Fruit fly (Drosophila melanogaster) whole organism, embryonic: ENCODE measurements around the gene trk.

ENCODE experiments used
- CG1024 ChIP-seq: fragments of 200-800 bp; sonication (Bioruptor generic); IDR thresholded peaks from 2 replicates; pipeline ENCODE4 v1.3.6; 2022; ENCODE audit warnings: missing biosample characterization, missing genetic modification characterization
- CG10462 ChIP-seq: fragments of 200-800 bp; sonication (Bioruptor generic); optimal IDR thresholded peaks from 2 replicates; lab custom pipeline; 2016; ENCODE audit warnings: missing biosample characterization, missing genetic modification characterization
- CG11695 ChIP-seq: fragments of 200-800 bp; sonication (Bioruptor generic); IDR thresholded peaks from 3 replicates; pipeline ENCODE4 v1.3.6; 2022; ENCODE audit warnings: missing biosample characterization, missing genetic modification characterization
- CG11696 ChIP-seq: fragments of 200-800 bp; sonication (Bioruptor generic); IDR thresholded peaks from 2 replicates; pipeline ENCODE4 v1.3.6; 2022; ENCODE audit warnings: missing biosample characterization, missing genetic modification characterization
- CG11723 ChIP-seq: fragments of 200-800 bp; sonication (Bioruptor generic); optimal IDR thresholded peaks from 2 replicates; lab custom pipeline; 2017; ENCODE audit warnings: missing biosample characterization, mild to moderate bottlenecking, missing genetic modification characterization
- CG12219 ChIP-seq: fragments of 200-800 bp; sonication (Bioruptor generic); optimal IDR thresholded peaks from 3 replicates; lab custom pipeline; 2018; ENCODE audit warnings: missing biosample characterization, mild to moderate bottlenecking, missing genetic modification characterization
- CG12299 ChIP-seq: fragments of 200-800 bp; sonication (Bioruptor generic); optimal IDR thresholded peaks from 2 replicates; lab custom pipeline; 2018; ENCODE audit warnings: missing biosample characterization, mild to moderate bottlenecking, missing genetic modification characterization
- CG12659 ChIP-seq: fragments of 200-800 bp; sonication (Bioruptor generic); optimal IDR thresholded peaks from 3 replicates; lab custom pipeline; 2017; ENCODE audit warnings: mild to moderate bottlenecking, missing biosample characterization, missing genetic modification reagents, missing genetic modification characterization
- CG13123 ChIP-seq: fragments of 200-800 bp; sonication (Bioruptor generic); optimal IDR thresholded peaks from 2 replicates; lab custom pipeline; 2016; ENCODE audit warnings: missing biosample characterization, missing genetic modification characterization
- CG13775 ChIP-seq: fragments of 200-800 bp; sonication (Bioruptor generic); optimal IDR thresholded peaks from 3 replicates; lab custom pipeline; 2017; ENCODE audit warnings: missing biosample characterization, mild to moderate bottlenecking, missing genetic modification characterization
- CG14014 ChIP-seq: fragments of 200-800 bp; sonication (Bioruptor generic); IDR thresholded peaks from 2 replicates; pipeline ENCODE4 v1.3.6; 2022; ENCODE audit warnings: missing biosample characterization, missing genetic modification characterization
- CG15514 ChIP-seq: fragments of 200-800 bp; sonication (Bioruptor generic); optimal IDR thresholded peaks from 3 replicates; lab custom pipeline; 2017; ENCODE audit warnings: missing biosample characterization, missing genetic modification characterization, mild to moderate bottlenecking, moderate library complexity, missing genetic modification reagents
- CG17829 ChIP-seq: fragments of 200-800 bp; optimal IDR thresholded peaks from 2 replicates; lab custom pipeline; 2019; ENCODE audit warnings: missing biosample characterization, mild to moderate bottlenecking, missing genetic modification characterization, moderate library complexity
- CG2202 ChIP-seq: fragments of 200-800 bp; sonication (Bioruptor generic); optimal IDR thresholded peaks from 2 replicates; lab custom pipeline; 2018; ENCODE audit warnings: missing biosample characterization, mild to moderate bottlenecking, missing genetic modification characterization
- CG30020 ChIP-seq: fragments of 200-800 bp; optimal IDR thresholded peaks from 2 replicates; lab custom pipeline; 2019; ENCODE audit warnings: missing biosample characterization, mild to moderate bottlenecking, missing genetic modification characterization, moderate library complexity
- CG32532 ChIP-seq: fragments of 200-800 bp; sonication (Bioruptor generic); IDR thresholded peaks from 2 replicates; pipeline ENCODE4 v1.3.6; 2022; ENCODE audit warnings: missing biosample characterization, missing genetic modification characterization
- CG4360 ChIP-seq: fragments of 200-800 bp; sonication (Bioruptor generic); IDR thresholded peaks from 2 replicates; pipeline ENCODE4 v1.3.6; 2022; ENCODE audit warnings: missing biosample characterization, missing genetic modification characterization
- CG4854 ChIP-seq: fragments of 200-800 bp; sonication (Bioruptor generic); optimal IDR thresholded peaks from 2 replicates; lab custom pipeline; 2016; ENCODE audit warnings: missing biosample characterization, missing genetic modification characterization, inconsistent platforms
- CG7928 ChIP-seq: fragments of 200-800 bp; sonication (Bioruptor generic); optimal IDR thresholded peaks from 2 replicates; lab custom pipeline; 2017; ENCODE audit warnings: missing biosample characterization, mild to moderate bottlenecking, missing genetic modification characterization
- CG9797 ChIP-seq: fragments of 200-800 bp; sonication (Bioruptor generic); optimal IDR thresholded peaks from 3 replicates; lab custom pipeline; 2018; ENCODE audit warnings: missing biosample characterization, mild to moderate bottlenecking, missing genetic modification characterization
- Dref ChIP-seq: fragments of 200-800 bp; sonication (Bioruptor generic); IDR thresholded peaks from 2 replicates; pipeline ENCODE4 v1.3.6; 2022; ENCODE audit warnings: missing biosample characterization, missing genetic modification characterization
- GATAe ChIP-seq: fragments of 200-800 bp; sonication (Bioruptor generic); conservative IDR thresholded peaks from 2 replicates; pipeline ENCODE4 v1.3.6; 2022; ENCODE audit warnings: missing biosample characterization, missing genetic modification characterization
- Gug ChIP-seq: fragments of 200-800 bp; sonication (Bioruptor generic); IDR thresholded peaks from 4 replicates; pipeline ENCODE4 v1.3.6; 2022; ENCODE audit warnings: missing biosample characterization, missing genetic modification characterization
- H2.0 ChIP-seq: fragments of 200-800 bp; sonication (Bioruptor generic); IDR thresholded peaks from 2 replicates; pipeline ENCODE4 v1.3.6; 2022; ENCODE audit warnings: missing biosample characterization, missing genetic modification characterization
- Hand ChIP-seq: fragments of 200-800 bp; sonication (Bioruptor generic); optimal IDR thresholded peaks from 2 replicates; lab custom pipeline; 2017; ENCODE audit warnings: mild to moderate bottlenecking, missing biosample characterization, missing genetic modification reagents, missing genetic modification characterization
- MESR4 ChIP-seq: fragments of 200-800 bp; sonication (Bioruptor generic); optimal IDR thresholded peaks from 2 replicates; lab custom pipeline; 2018; ENCODE audit warnings: missing biosample characterization, mild to moderate bottlenecking, missing genetic modification characterization, moderate library complexity
- NC2α ChIP-seq: fragments of 200-800 bp; sonication (Bioruptor generic); optimal IDR thresholded peaks from 2 replicates; lab custom pipeline; 2016; ENCODE audit warnings: missing biosample characterization, missing genetic modification characterization
- NC2β ChIP-seq: fragments of 200-800 bp; sonication (Bioruptor generic); optimal IDR thresholded peaks from 2 replicates; lab custom pipeline; 2016; ENCODE audit warnings: missing biosample characterization, missing genetic modification characterization
- NK7.1 ChIP-seq: fragments of 200-800 bp; sonication (Bioruptor generic); optimal IDR thresholded peaks from 3 replicates; lab custom pipeline; 2016; ENCODE audit warnings: missing biosample characterization, missing genetic modification characterization
- Nf-YA ChIP-seq: fragments of 200-800 bp; sonication (Bioruptor generic); IDR thresholded peaks from 2 replicates; pipeline ENCODE4 v1.3.6; 2022; ENCODE audit warnings: missing biosample characterization, missing genetic modification characterization
- Spps ChIP-seq: fragments of 200-800 bp; sonication (Bioruptor generic); optimal IDR thresholded peaks from 2 replicates; lab custom pipeline; 2018; ENCODE audit warnings: missing biosample characterization, mild to moderate bottlenecking, missing genetic modification characterization
- bab2 ChIP-seq: fragments of 200-800 bp; sonication (Bioruptor generic); optimal IDR thresholded peaks from 2 replicates; lab custom pipeline; 2016; ENCODE audit warnings: missing biosample characterization, missing genetic modification characterization
- btn ChIP-seq: fragments of 200-800 bp; sonication (Bioruptor generic); optimal IDR thresholded peaks from 2 replicates; lab custom pipeline; 2016; ENCODE audit warnings: missing biosample characterization, missing genetic modification characterization
- chm ChIP-seq: fragments of 200-800 bp; sonication (Bioruptor generic); IDR thresholded peaks from 2 replicates; pipeline ENCODE4 v1.3.6; 2022; ENCODE audit warnings: missing biosample characterization, missing genetic modification characterization
- corto ChIP-seq: fragments of 200-800 bp; sonication (Bioruptor generic); optimal IDR thresholded peaks from 2 replicates; lab custom pipeline; 2016; ENCODE audit warnings: missing biosample characterization, mild to moderate bottlenecking, missing genetic modification characterization, moderate library complexity
- danr ChIP-seq: fragments of 200-800 bp; sonication (Bioruptor generic); IDR thresholded peaks from 2 replicates; pipeline ENCODE4 v1.3.6; 2022; ENCODE audit warnings: missing biosample characterization, missing genetic modification characterization
- exex ChIP-seq: fragments of 200-800 bp; sonication (Bioruptor generic); optimal IDR thresholded peaks from 4 replicates; lab custom pipeline; 2018; ENCODE audit warnings: missing biosample characterization, mild to moderate bottlenecking, missing genetic modification characterization, moderate library complexity
- grau ChIP-seq: fragments of 200-800 bp; optimal IDR thresholded peaks from 3 replicates; lab custom pipeline; 2019; ENCODE audit warnings: missing biosample characterization, mild to moderate bottlenecking, missing genetic modification characterization, moderate library complexity
- hb ChIP-seq: fragments of 200-800 bp; sonication (Bioruptor generic); IDR thresholded peaks from 3 replicates; pipeline ENCODE4 v1.3.6; 2022; ENCODE audit warnings: missing biosample characterization, missing genetic modification characterization; ENCODE audit not compliant: partially characterized antibody
- odd ChIP-seq: fragments of 200-800 bp; sonication (Bioruptor generic); optimal IDR thresholded peaks from 2 replicates; lab custom pipeline; 2017; ENCODE audit warnings: missing biosample characterization, mild to moderate bottlenecking, missing genetic modification characterization
- p53 ChIP-seq: fragments of 200-800 bp; sonication (Bioruptor generic); optimal IDR thresholded peaks from 2 replicates; lab custom pipeline; 2016; ENCODE audit warnings: missing biosample characterization, missing genetic modification characterization
- ro ChIP-seq: fragments of 200-800 bp; sonication (Bioruptor generic); IDR thresholded peaks from 2 replicates; pipeline ENCODE4 v1.3.6; 2022; ENCODE audit warnings: missing biosample characterization, missing genetic modification characterization
- row ChIP-seq: fragments of 200-800 bp; sonication (Bioruptor generic); IDR thresholded peaks from 3 replicates; pipeline ENCODE4 v1.3.6; 2022; ENCODE audit warnings: missing biosample characterization, missing genetic modification characterization
- salm ChIP-seq: fragments of 200-800 bp; sonication (Bioruptor generic); optimal IDR thresholded peaks from 2 replicates; lab custom pipeline; 2018; ENCODE audit warnings: missing biosample characterization, mild to moderate bottlenecking, missing genetic modification characterization
- sc ChIP-seq, 3 experiments: fragments of >200 bp in 2 of 3; fragments of 200-800 bp in 1 of 3; sonication (Bioruptor generic) in 1 of 3; optimal IDR thresholded peaks; 2 replicates in 2 of 3; 3 replicates in 1 of 3; lab custom pipeline; 2017; ENCODE audit warnings: mild to moderate bottlenecking in 1 of 3, missing biosample characterization in 1 of 3, missing genetic modification characterization in 1 of 3, missing genetic modification reagents in 1 of 3
- ssp ChIP-seq: fragments of 200-800 bp; sonication (Bioruptor generic); IDR thresholded peaks from 2 replicates; pipeline ENCODE4 v1.3.6; 2022; ENCODE audit warnings: missing biosample characterization, missing genetic modification characterization
- tll ChIP-seq, 2 experiments: fragments of 200-800 bp in 1 of 2; fragments of >200 bp in 1 of 2; sonication (Bioruptor generic) in 1 of 2; optimal IDR thresholded peaks; 2 replicates each; lab custom pipeline; 2017 to 2019; ENCODE audit warnings: missing biosample characterization in 2 of 2, missing genetic modification characterization in 2 of 2, mild to moderate bottlenecking in 1 of 2, moderate library complexity in 1 of 2
- twi ChIP-seq: fragments of 200-800 bp; optimal IDR thresholded peaks from 2 replicates; lab custom pipeline; 2019; ENCODE audit warnings: missing biosample characterization, mild to moderate bottlenecking, missing genetic modification characterization, moderate library complexity
- wor ChIP-seq: fragments of 200-800 bp; sonication (Bioruptor generic); IDR thresholded peaks from 2 replicates; pipeline ENCODE4 v1.3.6; 2022; ENCODE audit warnings: missing biosample characterization, missing genetic modification characterization

Gene trk

dm6 chr2L:10238726-10239652, 33.1 kb downstream of the trk start, which contains the start of gene me31B:
Gene me31B, plus strand, starts transcription at chr2L:10239341.
- TF ChIP-seq CG13775 (GFP tag; lab: Kevin White, UChicago) (no peak), ssp (GFP tag; lab: Robert Waterston, UW) (peak; percentile 88), Nf-YA (GFP tag; lab: Robert Waterston, UW) (no peak), btn (no peak), CG11696 (GFP tag; lab: Robert Waterston, UW) (no peak), Hand (GFP tag; lab: Kevin White, UChicago) (no peak), CG11695 (GFP tag; lab: Robert Waterston, UW) (no peak), NK7.1 (GFP tag; lab: Kevin White, UChicago) (no peak), CG30020 (peak; percentile 100), twi (peak; percentile 14), GATAe (GFP tag; lab: Robert Waterston, UW) (no peak), Dref (GFP tag; lab: Robert Waterston, UW) (no peak), NC2β (GFP tag; lab: Kevin White, UChicago) (no peak), CG17829 (tag; lab: Kevin White, UChicago) (no peak), exex (tag; lab: Kevin White, UChicago) (no peak), CG11723 (GFP tag; lab: Kevin White, UChicago) (peak; percentile 97), row (GFP tag; lab: Robert Waterston, UW) (peak; percentile 75; the same call in 2 of the 3 replicates), CG12219 (GFP tag; lab: Kevin White, UChicago) (no peak), danr (GFP tag; lab: Robert Waterston, UW) (no peak), p53 (GFP tag; lab: Kevin White, UChicago) (no peak), CG2202 (no peak), Gug (GFP tag; lab: Robert Waterston, UW) (no peak), CG12659 (GFP tag; lab: Kevin White, UChicago) (peak; percentile 49), Spps (tag; lab: Kevin White, UChicago) (no peak), H2.0 (GFP tag; lab: Robert Waterston, UW) (no peak), MESR4 (GFP tag; lab: Kevin White, UChicago) (peak; percentile 74), tll (GFP tag; optimal IDR thresholded peaks at IDR 0.05; lab: Kevin White, UChicago) (no peak), CG12299 (tag; lab: Kevin White, UChicago) (no peak), CG14014 (GFP tag; lab: Robert Waterston, UW) (no peak), wor (GFP tag; lab: Robert Waterston, UW) (no peak), grau (tag; lab: Kevin White, UChicago) (no peak), corto (no peak), bab2 (GFP tag; lab: Kevin White, UChicago) (no peak), salm (tag; lab: Kevin White, UChicago) (no peak), odd (GFP tag; lab: Kevin White, UChicago) (no peak), CG32532 (GFP tag; lab: Robert Waterston, UW) (no peak), CG13123 (GFP tag; lab: Kevin White, UChicago) (no peak), CG1024 (GFP tag; lab: Robert Waterston, UW) (peak; percentile 93), ro (GFP tag; lab: Robert Waterston, UW) (no peak), CG7928 (GFP tag; lab: Kevin White, UChicago) (no peak), sc (optimal IDR thresholded peaks at IDR 0.05; lab: Kevin White, UChicago) (no peak), sc (GFP tag; optimal IDR thresholded peaks at IDR 0.05; lab: Kevin White, UChicago) (no peak), NC2α (GFP tag; lab: Kevin White, UChicago) (no peak), CG4360 (no peak), hb (GFP tag; lab: Robert Waterston, UW) (no peak), chm (GFP tag; lab: Robert Waterston, UW) (no peak), CG4854 (GFP tag; lab: Kevin White, UChicago) (no peak), CG9797 (GFP tag; lab: Kevin White, UChicago) (no peak), CG15514 (no peak), CG10462 (GFP tag; lab: Kevin White, UChicago) (no peak)
